Worm (Caenorhabditis elegans): ENCODE measurements around the gene cwp-3.

DNA sequence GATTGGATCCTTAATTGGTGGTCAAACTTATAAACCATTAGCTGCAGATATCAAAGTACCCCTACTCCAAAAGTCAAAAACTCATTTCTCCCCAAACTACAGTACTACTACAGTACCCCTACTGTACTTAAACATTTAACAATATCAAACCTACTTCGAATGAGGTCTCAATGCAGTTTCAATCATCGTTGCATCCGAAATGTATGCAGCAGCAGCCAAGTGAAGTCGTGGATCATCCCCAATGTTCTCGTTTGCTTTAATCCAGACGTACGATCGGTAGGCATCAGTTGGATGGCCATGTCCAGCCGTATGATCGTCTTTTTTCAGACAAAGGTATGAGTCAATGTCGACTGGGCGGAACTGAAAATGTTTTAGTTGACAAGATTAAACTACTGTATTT lies 14.9 kb downstream of the cwp-3 start:
- TF ChIP-seq klf-2 (GFP tag; conservative IDR thresholded peaks at IDR 0.05) (no peak), tab-1 (GFP tag; IDR thresholded peaks at IDR 0.05) (no peak), cog-1 (tag; optimal IDR thresholded peaks at IDR 0.05) (no peak), flt-1 (GFP tag; IDR thresholded peaks at IDR 0.05) (no peak), ztf-29 (GFP tag; IDR thresholded peaks at IDR 0.05) (no peak), ztf-23 (GFP tag; IDR thresholded peaks at IDR 0.05) (no peak), T22C8.4 (GFP tag; IDR thresholded peaks at IDR 0.05) (no peak), ref-1 (GFP tag; conservative IDR thresholded peaks at IDR 0.05) (no peak)
